Worm (Caenorhabditis elegans) whole organism, L1 larva: ENCODE results near the gene oatr-1.

Experiments used
- F16B12.6 ChIP-seq: fragments of 150-350 bp; optimal IDR thresholded peaks from 2 replicates; lab custom pipeline; 2014; ENCODE audit warnings: missing biosample characterization, missing genetic modification characterization
- alr-1 ChIP-seq: fragments of 200-800 bp; sonication (Bioruptor generic); optimal IDR thresholded peaks from 2 replicates; lab custom pipeline; 2018; ENCODE audit warnings: borderline replicate concordance, mild to moderate bottlenecking, missing genetic modification characterization, missing compliant biosample characterization
- ama-1 ChIP-seq: fragments of 150-350 bp; optimal IDR thresholded peaks from 2 replicates; lab custom pipeline; 2014
- blmp-1 ChIP-seq: fragments of 150-350 bp; optimal IDR thresholded peaks from 2 replicates; lab custom pipeline; 2014; ENCODE audit warnings: missing biosample characterization, missing genetic modification characterization
- ceh-82 ChIP-seq, 3 experiments: fragments of 150-350 bp in 1 of 3; sonication (generic microtip) in 2 of 3; optimal IDR thresholded peaks; 2 replicates each; lab custom pipeline; 2014 to 2017; ENCODE audit warnings: missing biosample characterization in 3 of 3, missing genetic modification characterization in 3 of 3
- dsc-1 ChIP-seq: sonication (generic microtip); optimal IDR thresholded peaks from 2 replicates; lab custom pipeline; 2016; ENCODE audit warnings: mild to moderate bottlenecking, missing genetic modification characterization, missing compliant biosample characterization
- efl-1 ChIP-seq, 4 experiments: fragments of 150-350 bp; optimal IDR thresholded peaks in 3 of 4; peaks in 1 of 4; 1 replicate in 1 of 4; 2 replicates in 3 of 4; lab custom pipeline; 2014; ENCODE audit warnings: missing biosample characterization in 2 of 4, missing genetic modification characterization in 2 of 4, missing genetic modification reagents in 2 of 4
- elt-3 ChIP-seq, 6 experiments: fragments of 150-350 bp in 1 of 6; sonication (generic microtip); optimal IDR thresholded peaks; 2 replicates each; lab custom pipeline; 2017 to 2018; ENCODE audit warnings: missing biosample characterization in 6 of 6, missing genetic modification characterization in 6 of 6, inconsistent platforms in 1 of 6
- ets-5 ChIP-seq: fragments of 200-800 bp; sonication (Bioruptor generic); IDR thresholded peaks from 2 replicates; pipeline ENCODE4 v1.3.6; 2022; ENCODE audit warnings: missing genetic modification characterization, missing compliant biosample characterization
- fkh-4 ChIP-seq: sonication (generic microtip); optimal IDR thresholded peaks from 2 replicates; lab custom pipeline; 2016; ENCODE audit warnings: missing compliant biosample characterization, missing genetic modification characterization, borderline replicate concordance
- fkh-8 ChIP-seq: sonication (generic microtip); optimal IDR thresholded peaks from 2 replicates; lab custom pipeline; 2016; ENCODE audit warnings: mild to moderate bottlenecking, missing genetic modification characterization, missing compliant biosample characterization
- hpl-2 ChIP-seq: fragments of 150-350 bp; optimal IDR thresholded peaks from 2 replicates; lab custom pipeline; 2014; ENCODE audit warnings: missing biosample characterization, missing genetic modification reagents, missing genetic modification characterization
- irx-1 ChIP-seq: sonication (generic microtip); optimal IDR thresholded peaks from 2 replicates; lab custom pipeline; 2016; ENCODE audit warnings: missing genetic modification characterization, missing compliant biosample characterization
- lin-14 ChIP-seq: fragments of 200-800 bp; sonication (Bioruptor generic); optimal IDR thresholded peaks from 2 replicates; lab custom pipeline; 2018; ENCODE audit warnings: mild to moderate bottlenecking, missing genetic modification characterization, moderate library complexity, missing compliant biosample characterization
- lin-35 ChIP-seq, 2 experiments: fragments of 150-350 bp; optimal IDR thresholded peaks; 2 replicates each; lab custom pipeline; 2014; ENCODE audit warnings: missing biosample characterization in 2 of 2, missing genetic modification characterization in 2 of 2, missing genetic modification reagents in 2 of 2
- lin-39 ChIP-seq: fragments of 150-350 bp; optimal IDR thresholded peaks from 2 replicates; lab custom pipeline; 2014; ENCODE audit warnings: missing biosample characterization, missing genetic modification reagents, missing genetic modification characterization
- lsy-2 ChIP-seq, 2 experiments: fragments of 150-350 bp; optimal IDR thresholded peaks; 2 replicates each; lab custom pipeline; 2014; ENCODE audit warnings: missing biosample characterization in 2 of 2, missing genetic modification characterization in 2 of 2
- mef-2 ChIP-seq: fragments of 150-350 bp; optimal IDR thresholded peaks from 2 replicates; lab custom pipeline; 2014; ENCODE audit warnings: missing biosample characterization, missing genetic modification characterization
- mep-1 ChIP-seq: fragments of 150-350 bp; optimal IDR thresholded peaks from 2 replicates; lab custom pipeline; 2014; ENCODE audit warnings: missing biosample characterization, missing genetic modification characterization
- nhr-19 ChIP-seq: fragments of 200-800 bp; sonication (Bioruptor generic); conservative IDR thresholded peaks from 2 replicates; pipeline ENCODE4 v1.3.6; 2022; ENCODE audit warnings: missing genetic modification characterization, missing compliant biosample characterization
- nhr-20 ChIP-seq: sonication (generic microtip); optimal IDR thresholded peaks from 2 replicates; lab custom pipeline; 2016; ENCODE audit warnings: mild to moderate bottlenecking, missing genetic modification characterization, missing compliant biosample characterization
- nhr-237 ChIP-seq: fragments of 150-350 bp; optimal IDR thresholded peaks from 2 replicates; lab custom pipeline; 2014; ENCODE audit warnings: missing biosample characterization, missing genetic modification characterization
- nhr-71 ChIP-seq: sonication (generic microtip); optimal IDR thresholded peaks from 2 replicates; lab custom pipeline; 2016; ENCODE audit warnings: mild to moderate bottlenecking, missing genetic modification characterization, moderate library complexity, missing compliant biosample characterization
- nhr-77 ChIP-seq: fragments of 150-350 bp; optimal IDR thresholded peaks from 2 replicates; lab custom pipeline; 2014; ENCODE audit warnings: missing biosample characterization, missing genetic modification characterization
- nhr-84 ChIP-seq: sonication (generic microtip); optimal IDR thresholded peaks from 2 replicates; lab custom pipeline; 2017; ENCODE audit warnings: missing biosample characterization, missing genetic modification characterization
- nhr-85 ChIP-seq: sonication (generic microtip); peaks from one replicate; lab custom pipeline; 2016; ENCODE audit warnings: missing genetic modification characterization, inconsistent platforms, missing compliant biosample characterization
- nhr-90 ChIP-seq: sonication (generic microtip); optimal IDR thresholded peaks from 2 replicates; lab custom pipeline; 2016; ENCODE audit warnings: mild to moderate bottlenecking, missing genetic modification characterization, missing compliant biosample characterization; ENCODE audit not compliant: poor library complexity
- rnt-1 ChIP-seq: sonication (generic microtip); optimal IDR thresholded peaks from 2 replicates; lab custom pipeline; 2016; ENCODE audit warnings: mild to moderate bottlenecking, missing genetic modification characterization, moderate library complexity, missing compliant biosample characterization
- swsn-7 ChIP-seq: sonication (generic microtip); optimal IDR thresholded peaks from 2 replicates; lab custom pipeline; 2016; ENCODE audit warnings: missing genetic modification characterization, missing compliant biosample characterization
- unc-86 ChIP-seq: sonication (generic microtip); optimal IDR thresholded peaks from 2 replicates; lab custom pipeline; 2016; ENCODE audit warnings: missing genetic modification characterization, missing compliant biosample characterization
- vab-15 ChIP-seq: sonication (generic microtip); optimal IDR thresholded peaks from 2 replicates; lab custom pipeline; 2017; ENCODE audit warnings: missing genotype, mild to moderate bottlenecking, missing genetic modification characterization, missing compliant biosample characterization
- ztf-11 ChIP-seq, 2 experiments: sonication (generic microtip); optimal IDR thresholded peaks; 2 replicates each; lab custom pipeline; 2016 to 2017; ENCODE audit warnings: missing genetic modification characterization in 2 of 2, missing biosample characterization in 1 of 2, missing compliant biosample characterization in 1 of 2
- ztf-4 ChIP-seq: fragments of 150-350 bp; optimal IDR thresholded peaks from 2 replicates; lab custom pipeline; 2014; ENCODE audit warnings: missing biosample characterization, missing genetic modification characterization

oatr-1 gene

DNA sequence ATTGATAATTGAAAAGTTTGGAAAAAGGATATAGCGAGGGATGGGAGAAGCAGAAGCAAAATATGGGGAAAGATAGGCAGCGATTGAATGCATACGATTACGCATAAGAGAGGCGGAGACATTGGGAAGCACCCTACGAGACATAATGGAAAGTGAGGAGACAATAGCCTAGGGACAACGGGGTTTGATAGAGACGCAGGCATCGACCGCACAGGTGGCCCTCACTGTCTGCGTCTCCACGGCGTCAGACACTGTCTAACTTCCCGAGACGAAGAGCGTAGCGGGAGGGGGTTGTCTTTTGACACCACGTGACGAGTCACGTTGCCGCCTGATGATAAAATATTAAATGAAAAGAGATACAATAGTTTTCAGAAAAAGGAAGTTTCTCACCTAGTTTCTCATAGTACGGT, 25.0 kb upstream of the oatr-1 start (continued):
- TF ChIP-seq irx-1 (peak; percentile 87), swsn-7 (tag; lab: Kevin White, UChicago) (peak; percentile 96), nhr-237 (peak; percentile 22), mef-2 (tag; lab: Kevin White, UChicago) (peak; percentile 69), unc-86 (peak; percentile 93)

- TF ChIP-seq fkh-4 (tag; lab: Kevin White, UChicago) (peak; percentile 42), elt-3 (tag; optimal IDR thresholded peaks at IDR 0.05; lab: Kevin White, UChicago) (peak in 1 of 6 experiments; percentile 6), lsy-2 (tag; optimal IDR thresholded peaks at IDR 0.05; lab: Kevin White, UChicago) (no peak), ets-5 (GFP tag; lab: Robert Waterston, UW) (no peak), ceh-82 (tag; optimal IDR thresholded peaks at IDR 0.05; lab: Kevin White, UChicago) (no peak), blmp-1 (tag; lab: Kevin White, UChicago) (peak; percentile 50), ama-1 (lab: Kevin White, UChicago) (peak; percentile 65), lin-14 (GFP tag; lab: Kevin White, UChicago) (peak; percentile 34), dsc-1 (tag; lab: Kevin White, UChicago) (peak; percentile 69), nhr-90 (tag; lab: Kevin White, UChicago) (peak; percentile 14), lin-35 (GFP tag; optimal IDR thresholded peaks at IDR 0.05; lab: Kevin White, UChicago) (peak in 1 of 2 experiments; percentile 45), rnt-1 (peak; percentile 10), nhr-84 (tag; lab: Kevin White, UChicago) (no peak), nhr-19 (GFP tag; lab: Robert Waterston, UW) (peak; percentile 42), mep-1 (peak; percentile 32)
These were observed 24.2 kb upstream of the oatr-1 start for ce11 chrIII:6420201-6420600.

DNA sequence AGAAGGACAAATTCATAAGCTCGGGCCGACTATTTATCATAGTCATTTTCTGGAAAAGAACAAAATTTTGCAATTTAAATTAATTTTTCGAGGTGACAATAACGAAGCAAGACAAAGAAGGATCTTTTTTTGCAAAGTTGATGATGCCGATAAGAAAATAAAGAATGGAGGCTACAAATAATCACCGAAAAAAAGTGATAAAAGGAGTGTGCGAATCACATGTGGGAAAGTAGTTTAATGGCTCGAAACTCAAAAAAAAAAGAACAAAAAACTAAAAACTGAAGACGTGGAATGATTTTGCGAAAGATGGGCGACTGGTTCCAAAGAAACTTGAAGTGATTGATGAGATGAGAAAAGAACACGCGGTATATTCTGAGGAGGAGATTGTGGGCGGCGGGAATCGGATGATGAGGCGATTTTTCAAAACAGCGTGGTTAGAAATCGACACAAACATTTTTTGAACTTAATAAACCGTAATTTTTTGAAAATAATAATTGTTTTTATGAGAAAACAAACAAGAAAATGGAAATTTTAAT, 23.5 kb upstream of the oatr-1 start, which contains the start of gene atgl-1:
atgl-1 (minus strand) TSS at position 51 of the 536 bp plus-strand sequence.
- TF ChIP-seq nhr-20 (tag; lab: Kevin White, UChicago) (peak; percentile 3), nhr-85 (tag; lab: Kevin White, UChicago) (peak; percentile 84), lin-14 (GFP tag; lab: Kevin White, UChicago) (peak; percentile 62), efl-1 (optimal IDR thresholded peaks at IDR 0.05; lab: Kevin White, UChicago) (no peak), efl-1 (GFP tag; optimal IDR thresholded peaks at IDR 0.05 in 1 of 2; lab: Kevin White, UChicago) (peak in 1 of 2 experiments; percentile 51), hpl-2 (no peak), blmp-1 (tag; lab: Kevin White, UChicago) (peak; percentile 46), ztf-11 (tag; optimal IDR thresholded peaks at IDR 0.05; lab: Kevin White, UChicago) (no peak), nhr-90 (tag; lab: Kevin White, UChicago) (no peak), F16B12.6 (tag; lab: Kevin White, UChicago) (no peak), alr-1 (tag; lab: Kevin White, UChicago) (no peak), vab-15 (no peak), lin-39 (no peak), nhr-71 (tag; lab: Kevin White, UChicago) (peak; percentile 37), fkh-8 (tag; lab: Kevin White, UChicago) (no peak), elt-3 (tag; optimal IDR thresholded peaks at IDR 0.05; lab: Kevin White, UChicago) (peak in 1 of 6 experiments; percentile 18)
- TF ChIP-seq, all 84 proteins: peak for 7

DNA sequence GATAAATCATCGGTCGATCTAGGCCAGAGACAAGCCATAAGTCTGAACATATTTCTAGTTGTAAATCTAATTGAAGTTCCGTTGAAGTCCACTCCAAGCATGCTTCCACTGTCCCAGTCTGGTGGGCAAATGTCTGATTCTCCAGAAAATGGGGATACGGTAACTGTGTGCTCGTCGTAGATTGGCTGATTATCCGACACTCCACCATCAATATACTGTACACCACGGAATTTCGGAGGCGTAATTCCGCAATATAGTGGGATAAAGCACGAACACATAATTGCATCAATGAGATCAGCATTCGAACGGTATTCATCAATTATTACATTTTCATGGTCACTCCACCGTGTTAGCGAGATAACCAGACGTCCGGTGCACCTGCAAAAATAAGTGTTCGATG, 22.3 kb upstream of the oatr-1 start:
- TF ChIP-seq nhr-85 (tag; lab: Kevin White, UChicago): peak; percentile 75
- TF ChIP-seq ztf-4 (tag; lab: Kevin White, UChicago): no peak
- no peak for TF ChIP-seq nhr-77 (tag; lab: Kevin White, UChicago)
